Fruit fly (Drosophila melanogaster) whole organism, embryonic: ENCODE measurements around the gene GCC88.

Experiments used
- Atf-2 ChIP-seq: fragments of 200-800 bp; sonication (Bioruptor generic); optimal IDR thresholded peaks from 2 replicates; lab custom pipeline; 2016; ENCODE audit warnings: missing biosample characterization, missing genetic modification characterization
- CG10462 ChIP-seq: fragments of 200-800 bp; sonication (Bioruptor generic); optimal IDR thresholded peaks from 2 replicates; lab custom pipeline; 2016; ENCODE audit warnings: missing biosample characterization, missing genetic modification characterization
- CG10979 ChIP-seq: fragments of 200-800 bp; sonication (Bioruptor generic); optimal IDR thresholded peaks from 2 replicates; lab custom pipeline; 2018; ENCODE audit warnings: missing biosample characterization, mild to moderate bottlenecking, missing genetic modification characterization, moderate library complexity
- CG11456 ChIP-seq: fragments of 200-800 bp; sonication (Bioruptor generic); IDR thresholded peaks from 3 replicates; pipeline ENCODE4 v1.3.6; 2022; ENCODE audit warnings: missing biosample characterization, missing genetic modification characterization
- CG12236 ChIP-seq: fragments of 200-800 bp; sonication (Bioruptor generic); optimal IDR thresholded peaks from 2 replicates; lab custom pipeline; 2016; ENCODE audit warnings: missing biosample characterization, missing genetic modification characterization
- CG13624 ChIP-seq: fragments of 200-800 bp; sonication (Bioruptor generic); optimal IDR thresholded peaks from 2 replicates; lab custom pipeline; 2016; ENCODE audit warnings: missing biosample characterization, missing genetic modification characterization
- CG13894 ChIP-seq: fragments of 200-800 bp; sonication (Bioruptor generic); optimal IDR thresholded peaks from 3 replicates; lab custom pipeline; 2018; ENCODE audit warnings: missing biosample characterization, mild to moderate bottlenecking, missing genetic modification characterization, moderate library complexity
- CG15073 ChIP-seq: fragments of 200-800 bp; sonication (Bioruptor generic); optimal IDR thresholded peaks from 2 replicates; lab custom pipeline; 2016; ENCODE audit warnings: missing biosample characterization, missing genetic modification characterization
- CG1602 ChIP-seq: fragments of 200-800 bp; sonication (Bioruptor generic); optimal IDR thresholded peaks from 3 replicates; lab custom pipeline; 2016; ENCODE audit warnings: missing biosample characterization, missing genetic modification characterization
- CG1647 ChIP-seq: fragments of 200-800 bp; sonication (Bioruptor generic); optimal IDR thresholded peaks from 3 replicates; lab custom pipeline; 2016; ENCODE audit warnings: missing biosample characterization, missing genetic modification characterization
- CG16815 ChIP-seq: fragments of 200-800 bp; sonication (Bioruptor generic); optimal IDR thresholded peaks from 3 replicates; lab custom pipeline; 2017; ENCODE audit warnings: missing biosample characterization, mild to moderate bottlenecking, missing genetic modification characterization
- CG17361 ChIP-seq: fragments of 200-800 bp; sonication (Bioruptor generic); IDR thresholded peaks from 3 replicates; pipeline ENCODE4 v1.3.6; 2022; ENCODE audit warnings: missing biosample characterization, missing genetic modification characterization
- CG1832 ChIP-seq: fragments of 200-800 bp; sonication (Bioruptor generic); optimal IDR thresholded peaks from 2 replicates; lab custom pipeline; 2017; ENCODE audit warnings: missing biosample characterization, mild to moderate bottlenecking, missing genetic modification characterization, inconsistent platforms
- CG18599 ChIP-seq: fragments of 200-800 bp; sonication (Bioruptor generic); optimal IDR thresholded peaks from 3 replicates; lab custom pipeline; 2017; ENCODE audit warnings: missing biosample characterization, missing genetic modification characterization, mild to moderate bottlenecking, moderate library complexity, missing genetic modification reagents
- CG2116 ChIP-seq: fragments of 200-800 bp; sonication (Bioruptor generic); optimal IDR thresholded peaks from 3 replicates; lab custom pipeline; 2018; ENCODE audit warnings: missing biosample characterization, mild to moderate bottlenecking, missing genetic modification characterization
- CG2712 ChIP-seq: fragments of 200-800 bp; optimal IDR thresholded peaks from 3 replicates; lab custom pipeline; 2019; ENCODE audit warnings: missing biosample characterization, mild to moderate bottlenecking, missing genetic modification characterization, moderate library complexity
- CG31441 ChIP-seq: fragments of 200-800 bp; sonication (Bioruptor generic); IDR thresholded peaks from 2 replicates; pipeline ENCODE4 v1.3.6; 2022; ENCODE audit warnings: missing biosample characterization, missing genetic modification characterization
- CG34224 ChIP-seq: fragments of 200-800 bp; sonication (Bioruptor generic); IDR thresholded peaks from 3 replicates; pipeline ENCODE4 v1.3.6; 2022; ENCODE audit warnings: missing biosample characterization, missing genetic modification characterization; ENCODE audit not compliant: partially characterized antibody
- CG3838 ChIP-seq: fragments of 200-800 bp; sonication (Bioruptor generic); optimal IDR thresholded peaks from 3 replicates; lab custom pipeline; 2016; ENCODE audit warnings: missing biosample characterization, missing genetic modification characterization
- CG4328 ChIP-seq: fragments of 200-800 bp; sonication (Bioruptor generic); optimal IDR thresholded peaks from 3 replicates; lab custom pipeline; 2017; ENCODE audit warnings: missing biosample characterization, missing genetic modification reagents, missing genetic modification characterization
- CG7928 ChIP-seq: fragments of 200-800 bp; sonication (Bioruptor generic); optimal IDR thresholded peaks from 2 replicates; lab custom pipeline; 2017; ENCODE audit warnings: missing biosample characterization, mild to moderate bottlenecking, missing genetic modification characterization
- CG8290 ChIP-seq, 3 experiments: fragments of 200-800 bp; sonication (Bioruptor generic); optimal IDR thresholded peaks; 2 replicates each; lab custom pipeline; 2016 to 2019; ENCODE audit warnings: missing biosample characterization in 3 of 3, missing genetic modification characterization in 3 of 3, mild to moderate bottlenecking in 2 of 3, moderate library complexity in 1 of 3
- Dbx ChIP-seq: fragments of 200-800 bp; sonication (Bioruptor generic); IDR thresholded peaks from 3 replicates; pipeline ENCODE4 v1.3.6; 2022; ENCODE audit warnings: missing biosample characterization, missing genetic modification characterization
- Eip74EF ChIP-seq, 2 experiments: fragments of 200-800 bp in 1 of 2; fragments of >200 bp in 1 of 2; sonication (Bioruptor generic) in 1 of 2; optimal IDR thresholded peaks; 2 replicates each; lab custom pipeline; 2017 to 2019; ENCODE audit warnings: missing biosample characterization in 2 of 2, missing genetic modification characterization in 2 of 2, mild to moderate bottlenecking in 1 of 2, moderate library complexity in 1 of 2
- Ets97D ChIP-seq: fragments of 200-800 bp; sonication (Bioruptor generic); optimal IDR thresholded peaks from 3 replicates; lab custom pipeline; 2016; ENCODE audit warnings: missing biosample characterization, missing genetic modification characterization
- H2.0 ChIP-seq: fragments of 200-800 bp; sonication (Bioruptor generic); IDR thresholded peaks from 2 replicates; pipeline ENCODE4 v1.3.6; 2022; ENCODE audit warnings: missing biosample characterization, missing genetic modification characterization
- Hand ChIP-seq: fragments of 200-800 bp; sonication (Bioruptor generic); optimal IDR thresholded peaks from 2 replicates; lab custom pipeline; 2017; ENCODE audit warnings: mild to moderate bottlenecking, missing biosample characterization, missing genetic modification reagents, missing genetic modification characterization
- Hr3 ChIP-seq: fragments of 200-800 bp; sonication (Bioruptor generic); optimal IDR thresholded peaks from 3 replicates; lab custom pipeline; 2016; ENCODE audit warnings: missing biosample characterization, missing genetic modification characterization
- Hr39 ChIP-seq: fragments of >200 bp; optimal IDR thresholded peaks from 2 replicates; lab custom pipeline; 2017
- Kr ChIP-seq: fragments of 200-800 bp; sonication (Bioruptor generic); optimal IDR thresholded peaks from 2 replicates; lab custom pipeline; 2017; ENCODE audit warnings: missing biosample characterization, mild to moderate bottlenecking, missing genetic modification characterization
- NFAT ChIP-seq: fragments of 200-800 bp; sonication (Bioruptor generic); IDR thresholded peaks from 2 replicates; pipeline ENCODE4 v1.3.6; 2022; ENCODE audit warnings: missing biosample characterization, missing genetic modification characterization
- Taf1 ChIP-seq: fragments of 200-800 bp; sonication (Bioruptor generic); IDR thresholded peaks from 2 replicates; pipeline ENCODE4 v1.3.6; 2022; ENCODE audit warnings: missing biosample characterization, missing genetic modification characterization
- Tbp ChIP-seq: fragments of >200 bp; optimal IDR thresholded peaks from 2 replicates; lab custom pipeline; 2018; ENCODE audit warnings: missing biosample characterization, missing genetic modification characterization
- ash1 ChIP-seq: fragments of 200-800 bp; sonication (Bioruptor generic); optimal IDR thresholded peaks from 2 replicates; lab custom pipeline; 2018; ENCODE audit warnings: missing biosample characterization, mild to moderate bottlenecking, missing genetic modification characterization
- bbx ChIP-seq: fragments of 200-800 bp; sonication (Bioruptor generic); IDR thresholded peaks from 2 replicates; pipeline ENCODE4 v1.3.6; 2022; ENCODE audit warnings: missing biosample characterization, missing genetic modification characterization; ENCODE audit not compliant: partially characterized antibody
- bigmax ChIP-seq: fragments of 200-800 bp; sonication (Bioruptor generic); optimal IDR thresholded peaks from 2 replicates; lab custom pipeline; 2018; ENCODE audit warnings: missing biosample characterization, mild to moderate bottlenecking, missing genetic modification characterization
- croc ChIP-seq: fragments of 200-800 bp; sonication (Bioruptor generic); conservative IDR thresholded peaks from 3 replicates; pipeline ENCODE4 v1.3.6; 2022; ENCODE audit warnings: missing biosample characterization, missing genetic modification characterization
- emc ChIP-seq: fragments of 200-800 bp; sonication (Bioruptor generic); optimal IDR thresholded peaks from 2 replicates; lab custom pipeline; 2016; ENCODE audit warnings: missing biosample characterization, missing genetic modification characterization
- fd96Cb ChIP-seq: fragments of 200-800 bp; sonication (Bioruptor generic); optimal IDR thresholded peaks from 2 replicates; lab custom pipeline; 2018; ENCODE audit warnings: missing biosample characterization, mild to moderate bottlenecking, missing genetic modification characterization, moderate library complexity
- nerfin-1 ChIP-seq: fragments of 200-800 bp; sonication (Bioruptor generic); optimal IDR thresholded peaks from 3 replicates; lab custom pipeline; 2019; ENCODE audit warnings: missing biosample characterization, mild to moderate bottlenecking, missing genetic modification characterization, moderate library complexity
- nerfin-2 ChIP-seq: fragments of 200-800 bp; sonication (Bioruptor generic); IDR thresholded peaks from 2 replicates; pipeline ENCODE4 v1.3.6; 2022; ENCODE audit warnings: missing biosample characterization, missing genetic modification characterization; ENCODE audit not compliant: partially characterized antibody
- nmo ChIP-seq: fragments of 200-800 bp; sonication (Bioruptor generic); optimal IDR thresholded peaks from 2 replicates; lab custom pipeline; 2018; ENCODE audit warnings: missing biosample characterization, mild to moderate bottlenecking, missing genetic modification characterization, moderate library complexity
- nom ChIP-seq: fragments of 200-800 bp; sonication (Bioruptor generic); optimal IDR thresholded peaks from 2 replicates; lab custom pipeline; 2017; ENCODE audit warnings: missing biosample characterization, missing genetic modification characterization, mild to moderate bottlenecking, moderate library complexity, missing genetic modification reagents
- onecut ChIP-seq: fragments of 200-800 bp; sonication (Bioruptor generic); IDR thresholded peaks from 2 replicates; pipeline ENCODE4 v1.3.6; 2022; ENCODE audit warnings: missing biosample characterization, missing genetic modification characterization
- pita ChIP-seq: fragments of 200-800 bp; sonication (Bioruptor generic); optimal IDR thresholded peaks from 2 replicates; lab custom pipeline; 2017; ENCODE audit warnings: missing biosample characterization, mild to moderate bottlenecking, missing genetic modification characterization
- pzg ChIP-seq: fragments of 200-800 bp; sonication (Bioruptor generic); optimal IDR thresholded peaks from 3 replicates; lab custom pipeline; 2018; ENCODE audit warnings: missing biosample characterization, mild to moderate bottlenecking, missing genetic modification characterization, moderate library complexity
- ranshi ChIP-seq: fragments of 200-800 bp; sonication (Bioruptor generic); IDR thresholded peaks from 2 replicates; pipeline ENCODE4 v1.3.6; 2022; ENCODE audit warnings: missing biosample characterization, missing genetic modification characterization
- run ChIP-seq: fragments of 200-800 bp; sonication (Bioruptor generic); optimal IDR thresholded peaks from 3 replicates; lab custom pipeline; 2018; ENCODE audit warnings: missing biosample characterization, mild to moderate bottlenecking, missing genetic modification characterization
- sd ChIP-seq: fragments of 200-800 bp; sonication (Bioruptor generic); optimal IDR thresholded peaks from 3 replicates; lab custom pipeline; 2018; ENCODE audit warnings: missing biosample characterization, mild to moderate bottlenecking, missing genetic modification characterization, moderate library complexity
- zfh2 ChIP-seq: fragments of 200-800 bp; sonication (Bioruptor generic); optimal IDR thresholded peaks from 2 replicates; lab custom pipeline; 2016; ENCODE audit warnings: missing biosample characterization, missing genetic modification characterization

The GCC88 gene

dm6 chr3R:11214449-11214950 lies 15.9 kb downstream of the GCC88 start, which contains the start of gene ZnT86D (continued):
- TF ChIP-seq Hr39 (lab: Kevin White, UChicago): no peak
- peak; percentile 63 for TF ChIP-seq Hr3
- TF ChIP-seq Tbp (GFP tag; lab: Kevin White, UChicago): no peak
- TF ChIP-seq emc (GFP tag; lab: Kevin White, UChicago): peak; percentile 59
- no peak; the same call in 1 of the 2 replicates for TF ChIP-seq bbx (GFP tag; lab: Robert Waterston, UW)
- peak; percentile 49 for TF ChIP-seq CG16815 (GFP tag; lab: Kevin White, UChicago)
- TF ChIP-seq H2.0 (GFP tag; lab: Robert Waterston, UW): no peak
- peak; percentile 78 for TF ChIP-seq CG2712
- TF ChIP-seq Hand: peak; percentile 15
- peak; percentile 72 for TF ChIP-seq CG31441 (GFP tag; lab: Robert Waterston, UW)
- no peak for TF ChIP-seq Taf1 (GFP tag; lab: Robert Waterston, UW)
- peak; percentile 26 for TF ChIP-seq CG3838 (GFP tag; lab: Kevin White, UChicago)
- TF ChIP-seq Eip74EF (GFP tag; optimal IDR thresholded peaks at IDR 0.05; lab: Kevin White, UChicago): peak in 1 of 2 experiments; percentile 46
- no peak for TF ChIP-seq run
- peak; percentile 49 for TF ChIP-seq nerfin-1 (tag; lab: Kevin White, UChicago)
- no peak for TF ChIP-seq CG34224 (GFP tag; lab: Robert Waterston, UW)
- peak; percentile 48 for TF ChIP-seq CG10979
- peak; percentile 55 for TF ChIP-seq sd (tag; lab: Kevin White, UChicago)
- peak; percentile 58; the same call in 2 of the 3 replicates for TF ChIP-seq Dbx (GFP tag; lab: Robert Waterston, UW)
- no peak for TF ChIP-seq CG7928
- no peak for TF ChIP-seq Kr (GFP tag; lab: Kevin White, UChicago)
- TF ChIP-seq CG2116 (GFP tag; lab: Kevin White, UChicago): no peak
- TF ChIP-seq ash1: no peak
- TF ChIP-seq CG4328: peak; percentile 59
- TF ChIP-seq CG8290 (GFP tag; optimal IDR thresholded peaks at IDR 0.05; lab: Kevin White, UChicago): peak; percentile 24
- TF ChIP-seq CG8290 (tag; optimal IDR thresholded peaks at IDR 0.05; lab: Kevin White, UChicago): peak in 1 of 2 experiments; percentile 69
- TF ChIP-seq CG17361 (GFP tag; lab: Robert Waterston, UW): peak; percentile 84
- peak; percentile 35 for TF ChIP-seq nom (GFP tag; lab: Kevin White, UChicago)
- TF ChIP-seq pzg: peak; percentile 64
- TF ChIP-seq pita: no peak
- peak; percentile 57 for TF ChIP-seq Ets97D (GFP tag; lab: Kevin White, UChicago)
- TF ChIP-seq Atf-2 (GFP tag; lab: Kevin White, UChicago): peak; percentile 5
- no peak for TF ChIP-seq CG1832 (GFP tag; lab: Kevin White, UChicago)
- no peak for TF ChIP-seq NFAT
- TF ChIP-seq CG11456 (GFP tag; lab: Robert Waterston, UW): no peak
- peak; percentile 78 for TF ChIP-seq CG18599 (GFP tag; lab: Kevin White, UChicago)
- TF ChIP-seq zfh2 (GFP tag; lab: Kevin White, UChicago): peak; percentile 72
- TF ChIP-seq ranshi (GFP tag; lab: Robert Waterston, UW): no peak
- TF ChIP-seq croc: 0 out of 3 replicates have a peak, but pooled peaks have one; percentile 33
- no peak for TF ChIP-seq CG15073 (GFP tag; lab: Kevin White, UChicago)
- TF ChIP-seq CG13894 (tag; lab: Kevin White, UChicago): peak; percentile 79
- no peak for TF ChIP-seq CG12236 (GFP tag; lab: Kevin White, UChicago)
- TF ChIP-seq CG10462: no peak
- peak; percentile 22 for TF ChIP-seq CG1647
- TF ChIP-seq nerfin-2 (GFP tag; lab: Robert Waterston, UW): no peak
- peak; percentile 13 for TF ChIP-seq bigmax (GFP tag; lab: Kevin White, UChicago)
- peak; percentile 67 for TF ChIP-seq nmo
- peak; percentile 80 for TF ChIP-seq CG1602 (GFP tag; lab: Kevin White, UChicago)
- TF ChIP-seq onecut (GFP tag; lab: Robert Waterston, UW): no peak
- TF ChIP-seq CG13624 (GFP tag; lab: Kevin White, UChicago): peak; percentile 11
- TF ChIP-seq fd96Cb (tag; lab: Kevin White, UChicago): peak; percentile 37
